Fruit fly (Drosophila melanogaster) whole organism, embryonic: ENCODE measurements around the gene CG14903.

ENCODE experiments used
- Adf1 ChIP-seq: fragments of 200-800 bp; sonication (Bioruptor generic); IDR thresholded peaks from 2 replicates; pipeline ENCODE4 v1.3.6; 2022; ENCODE audit warnings: missing biosample characterization, missing genetic modification characterization
- Antp ChIP-seq: fragments of 200-800 bp; sonication (Bioruptor generic); optimal IDR thresholded peaks from 3 replicates; lab custom pipeline; 2016; ENCODE audit warnings: missing biosample characterization, missing genetic modification characterization
- CG10979 ChIP-seq: fragments of 200-800 bp; sonication (Bioruptor generic); optimal IDR thresholded peaks from 2 replicates; lab custom pipeline; 2018; ENCODE audit warnings: missing biosample characterization, mild to moderate bottlenecking, missing genetic modification characterization, moderate library complexity
- CG12155 ChIP-seq: fragments of 200-800 bp; sonication (Bioruptor generic); optimal IDR thresholded peaks from 3 replicates; lab custom pipeline; 2016; ENCODE audit warnings: missing biosample characterization, missing genetic modification characterization
- CG2116 ChIP-seq: fragments of 200-800 bp; sonication (Bioruptor generic); optimal IDR thresholded peaks from 3 replicates; lab custom pipeline; 2018; ENCODE audit warnings: missing biosample characterization, mild to moderate bottlenecking, missing genetic modification characterization
- CG31365 ChIP-seq: fragments of 200-800 bp; sonication (Bioruptor generic); optimal IDR thresholded peaks from 2 replicates; lab custom pipeline; 2018; ENCODE audit warnings: missing biosample characterization, mild to moderate bottlenecking, missing genetic modification characterization
- CG34224 ChIP-seq: fragments of 200-800 bp; sonication (Bioruptor generic); IDR thresholded peaks from 3 replicates; pipeline ENCODE4 v1.3.6; 2022; ENCODE audit warnings: missing biosample characterization, missing genetic modification characterization; ENCODE audit not compliant: partially characterized antibody
- CG3838 ChIP-seq: fragments of 200-800 bp; sonication (Bioruptor generic); optimal IDR thresholded peaks from 3 replicates; lab custom pipeline; 2016; ENCODE audit warnings: missing biosample characterization, missing genetic modification characterization
- CG5180 ChIP-seq: fragments of 200-800 bp; sonication (Bioruptor generic); optimal IDR thresholded peaks from 3 replicates; lab custom pipeline; 2017; ENCODE audit warnings: missing biosample characterization, missing genetic modification characterization, mild to moderate bottlenecking, moderate library complexity, missing genetic modification reagents
- CG5953 ChIP-seq: fragments of 200-800 bp; sonication (Bioruptor generic); IDR thresholded peaks from 2 replicates; pipeline ENCODE4 v1.3.6; 2022; ENCODE audit warnings: missing biosample characterization, missing genetic modification characterization
- CG7271 ChIP-seq: fragments of 200-800 bp; sonication (Bioruptor generic); optimal IDR thresholded peaks from 2 replicates; lab custom pipeline; 2018; ENCODE audit warnings: missing biosample characterization, mild to moderate bottlenecking, missing genetic modification characterization, moderate library complexity
- CG8290 ChIP-seq, 3 experiments: fragments of 200-800 bp; sonication (Bioruptor generic); optimal IDR thresholded peaks; 2 replicates each; lab custom pipeline; 2016 to 2019; ENCODE audit warnings: missing biosample characterization in 3 of 3, missing genetic modification characterization in 3 of 3, mild to moderate bottlenecking in 2 of 3, moderate library complexity in 1 of 3
- CG9727 ChIP-seq: fragments of 200-800 bp; sonication (Bioruptor generic); optimal IDR thresholded peaks from 3 replicates; lab custom pipeline; 2017; ENCODE audit warnings: missing biosample characterization, mild to moderate bottlenecking, missing genetic modification characterization
- CkIIα-i1 ChIP-seq: fragments of 200-800 bp; sonication (Bioruptor generic); IDR thresholded peaks from 2 replicates; pipeline ENCODE4 v1.3.6; 2022; ENCODE audit warnings: missing biosample characterization, missing genetic modification characterization
- D19A ChIP-seq: fragments of 200-800 bp; optimal IDR thresholded peaks from 3 replicates; lab custom pipeline; 2019; ENCODE audit warnings: missing biosample characterization, mild to moderate bottlenecking, missing genetic modification characterization, moderate library complexity
- D19B ChIP-seq: fragments of 200-800 bp; sonication (Bioruptor generic); optimal IDR thresholded peaks from 2 replicates; lab custom pipeline; 2017; ENCODE audit warnings: missing biosample characterization, mild to moderate bottlenecking, missing genetic modification characterization
- Dip2 ChIP-seq: fragments of 200-800 bp; sonication (Bioruptor generic); IDR thresholded peaks from 2 replicates; pipeline ENCODE4 v1.3.6; 2022; ENCODE audit warnings: missing biosample characterization, missing genetic modification characterization
- Ets97D ChIP-seq: fragments of 200-800 bp; sonication (Bioruptor generic); optimal IDR thresholded peaks from 3 replicates; lab custom pipeline; 2016; ENCODE audit warnings: missing biosample characterization, missing genetic modification characterization
- Fer1 ChIP-seq: fragments of 200-800 bp; sonication (Bioruptor generic); optimal IDR thresholded peaks from 2 replicates; lab custom pipeline; 2017; ENCODE audit warnings: missing biosample characterization, mild to moderate bottlenecking, missing genetic modification characterization
- HLH4C ChIP-seq: fragments of 200-800 bp; sonication (Bioruptor generic); IDR thresholded peaks from 3 replicates; pipeline ENCODE4 v1.3.6; 2022; ENCODE audit warnings: missing biosample characterization, missing genetic modification characterization; ENCODE audit not compliant: partially characterized antibody
- Lim3 ChIP-seq: fragments of 200-800 bp; sonication (Bioruptor generic); IDR thresholded peaks from 2 replicates; pipeline ENCODE4 v1.3.6; 2022; ENCODE audit warnings: missing biosample characterization, missing genetic modification characterization
- Ravus ChIP-seq: fragments of 200-800 bp; sonication (Bioruptor generic); IDR thresholded peaks from 2 replicates; pipeline ENCODE4 v1.3.6; 2022; ENCODE audit warnings: missing biosample characterization, missing genetic modification characterization
- YL-1 ChIP-seq: fragments of 200-800 bp; sonication (Bioruptor generic); optimal IDR thresholded peaks from 3 replicates; lab custom pipeline; 2017; ENCODE audit warnings: missing biosample characterization, mild to moderate bottlenecking, missing genetic modification characterization
- al ChIP-seq: fragments of 200-800 bp; sonication (Bioruptor generic); IDR thresholded peaks from 2 replicates; pipeline ENCODE4 v1.3.6; 2022; ENCODE audit warnings: missing biosample characterization, missing genetic modification characterization
- ap ChIP-seq: fragments of 200-800 bp; sonication (Bioruptor generic); IDR thresholded peaks from 2 replicates; pipeline ENCODE4 v1.3.6; 2022; ENCODE audit warnings: missing biosample characterization, missing genetic modification characterization
- bbx ChIP-seq: fragments of 200-800 bp; sonication (Bioruptor generic); IDR thresholded peaks from 2 replicates; pipeline ENCODE4 v1.3.6; 2022; ENCODE audit warnings: missing biosample characterization, missing genetic modification characterization; ENCODE audit not compliant: partially characterized antibody
- chm ChIP-seq: fragments of 200-800 bp; sonication (Bioruptor generic); IDR thresholded peaks from 2 replicates; pipeline ENCODE4 v1.3.6; 2022; ENCODE audit warnings: missing biosample characterization, missing genetic modification characterization
- corto ChIP-seq: fragments of 200-800 bp; sonication (Bioruptor generic); optimal IDR thresholded peaks from 2 replicates; lab custom pipeline; 2016; ENCODE audit warnings: missing biosample characterization, mild to moderate bottlenecking, missing genetic modification characterization, moderate library complexity
- dpn ChIP-seq, 2 experiments: fragments of 200-800 bp; sonication (Bioruptor generic); optimal IDR thresholded peaks; 3 replicates each; lab custom pipeline; 2016; ENCODE audit warnings: missing biosample characterization in 2 of 2, missing genetic modification characterization in 2 of 2
- esg ChIP-seq: fragments of 200-800 bp; sonication (Bioruptor generic); conservative IDR thresholded peaks from 2 replicates; pipeline ENCODE4 v1.3.6; 2022; ENCODE audit warnings: missing biosample characterization, missing genetic modification characterization
- eyg ChIP-seq: fragments of 200-800 bp; sonication (Bioruptor generic); optimal IDR thresholded peaks from 3 replicates; lab custom pipeline; 2016; ENCODE audit warnings: missing biosample characterization, missing genetic modification characterization
- gcm2 ChIP-seq: fragments of 200-800 bp; sonication (Bioruptor generic); optimal IDR thresholded peaks from 2 replicates; lab custom pipeline; 2016; ENCODE audit warnings: missing biosample characterization, missing genetic modification characterization
- gem ChIP-seq: fragments of 200-800 bp; sonication (Bioruptor generic); optimal IDR thresholded peaks from 2 replicates; lab custom pipeline; 2019; ENCODE audit warnings: missing biosample characterization, mild to moderate bottlenecking, missing genetic modification characterization, moderate library complexity
- her ChIP-seq: fragments of 200-800 bp; sonication (Bioruptor generic); optimal IDR thresholded peaks from 2 replicates; lab custom pipeline; 2016; ENCODE audit warnings: missing biosample characterization, missing genetic modification characterization
- kni ChIP-seq: fragments of 200-800 bp; sonication (Bioruptor generic); optimal IDR thresholded peaks from 3 replicates; lab custom pipeline; 2017; ENCODE audit warnings: mild to moderate bottlenecking, missing biosample characterization, missing genetic modification reagents, missing genetic modification characterization
- knrl ChIP-seq: fragments of 200-800 bp; sonication (Bioruptor generic); IDR thresholded peaks from 3 replicates; pipeline ENCODE4 v1.3.6; 2022; ENCODE audit warnings: missing biosample characterization, missing genetic modification characterization; ENCODE audit not compliant: partially characterized antibody
- luna ChIP-seq: fragments of 200-800 bp; sonication (Bioruptor generic); optimal IDR thresholded peaks from 2 replicates; lab custom pipeline; 2016; ENCODE audit warnings: missing biosample characterization, missing genetic modification characterization
- maf-S ChIP-seq: fragments of 200-800 bp; sonication (Bioruptor generic); optimal IDR thresholded peaks from 2 replicates; lab custom pipeline; 2016; ENCODE audit warnings: missing biosample characterization, missing genetic modification characterization
- pnt ChIP-seq: fragments of 200-800 bp; sonication (Bioruptor generic); optimal IDR thresholded peaks from 3 replicates; lab custom pipeline; 2016; ENCODE audit warnings: missing biosample characterization, missing genetic modification characterization
- ranshi ChIP-seq: fragments of 200-800 bp; sonication (Bioruptor generic); IDR thresholded peaks from 2 replicates; pipeline ENCODE4 v1.3.6; 2022; ENCODE audit warnings: missing biosample characterization, missing genetic modification characterization
- sens ChIP-seq: fragments of 200-800 bp; sonication (Bioruptor generic); peaks from one replicate; lab custom pipeline; 2016; ENCODE audit warnings: missing biosample characterization, missing genetic modification characterization
- sens-2 ChIP-seq: fragments of 200-800 bp; sonication (Bioruptor generic); IDR thresholded peaks from 2 replicates; pipeline ENCODE4 v1.3.6; 2022; ENCODE audit warnings: missing biosample characterization, missing genetic modification characterization
- sim ChIP-seq: fragments of 200-800 bp; sonication (Bioruptor generic); IDR thresholded peaks from 2 replicates; pipeline ENCODE4 v1.3.6; 2022; ENCODE audit warnings: missing biosample characterization, missing genetic modification characterization
- sug ChIP-seq: fragments of 200-800 bp; optimal IDR thresholded peaks from 2 replicates; lab custom pipeline; 2019; ENCODE audit warnings: missing biosample characterization, mild to moderate bottlenecking, missing genetic modification characterization, moderate library complexity
- tgo ChIP-seq: fragments of 200-800 bp; sonication (Bioruptor generic); IDR thresholded peaks from 3 replicates; pipeline ENCODE4 v1.3.6; 2022; ENCODE audit warnings: missing biosample characterization, missing genetic modification characterization
- tio ChIP-seq: fragments of 200-800 bp; sonication (Bioruptor generic); optimal IDR thresholded peaks from 2 replicates; lab custom pipeline; 2017; ENCODE audit warnings: missing biosample characterization, missing genetic modification characterization, inconsistent platforms
- tll ChIP-seq, 2 experiments: fragments of 200-800 bp in 1 of 2; fragments of >200 bp in 1 of 2; sonication (Bioruptor generic) in 1 of 2; optimal IDR thresholded peaks; 2 replicates each; lab custom pipeline; 2017 to 2019; ENCODE audit warnings: missing biosample characterization in 2 of 2, missing genetic modification characterization in 2 of 2, mild to moderate bottlenecking in 1 of 2, moderate library complexity in 1 of 2
- ttk ChIP-seq: fragments of 200-800 bp; sonication (Bioruptor generic); IDR thresholded peaks from 2 replicates; pipeline ENCODE4 v2.1.2; 2022; ENCODE audit warnings: missing biosample characterization, missing genetic modification characterization
- yki ChIP-seq: fragments of >200 bp; optimal IDR thresholded peaks from 3 replicates; lab custom pipeline; 2018
- zen2 ChIP-seq: fragments of 200-800 bp; sonication (Bioruptor generic); IDR thresholded peaks from 3 replicates; pipeline ENCODE4 v1.3.6; 2022; ENCODE audit warnings: missing biosample characterization, missing genetic modification characterization; ENCODE audit not compliant: partially characterized antibody

The CG14903 gene

DNA sequence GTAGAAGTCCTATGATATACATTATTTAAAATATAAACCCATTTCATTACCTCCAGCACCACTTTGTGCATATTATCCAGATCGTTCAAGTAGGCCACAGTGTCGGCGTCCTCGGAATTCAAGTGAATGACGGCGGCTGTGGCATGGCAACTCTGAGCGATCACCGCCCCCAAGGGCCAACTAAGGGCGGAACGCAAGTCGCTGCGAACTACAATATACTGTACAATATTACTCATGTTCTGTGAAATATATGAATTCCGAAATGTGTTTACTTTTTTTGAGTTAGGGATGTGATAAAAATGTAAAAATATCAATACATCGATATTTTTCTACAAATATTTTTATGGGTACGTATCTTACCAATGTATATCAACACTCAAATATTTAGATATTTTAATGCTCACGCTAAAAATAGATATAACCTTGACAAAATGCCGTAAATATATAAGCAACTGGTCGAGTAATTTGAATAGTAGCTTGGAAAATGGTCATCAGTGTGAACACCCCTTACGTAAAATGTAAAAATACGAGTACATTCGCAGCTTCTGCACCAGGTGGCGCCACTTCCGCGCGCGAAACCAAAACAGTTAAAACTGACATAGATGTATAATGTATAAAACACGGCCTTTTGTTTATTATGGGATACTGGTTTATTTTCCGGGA lies at the start of gene CG14903:
Gene CG14903, minus strand, starts transcription at position 270 of the 663 bp plus-strand sequence.
- peak; percentile 39 for TF ChIP-seq Ets97D
- no peak for TF ChIP-seq sug (tag; lab: Kevin White, UChicago)
- no peak for TF ChIP-seq CG5953 (GFP tag; lab: Robert Waterston, UW)
- no peak for TF ChIP-seq maf-S
- peak; percentile 11 for TF ChIP-seq Antp (GFP tag; lab: Kevin White, UChicago)
- no peak for TF ChIP-seq sim (GFP tag; lab: Robert Waterston, UW)
- no peak; the same call in 1 of the 2 replicates for TF ChIP-seq ttk
- no peak for TF ChIP-seq Lim3
- peak; percentile 48 for TF ChIP-seq CG8290 (GFP tag; optimal IDR thresholded peaks at IDR 0.05; lab: Kevin White, UChicago)
- no peak for TF ChIP-seq CG8290 (tag; optimal IDR thresholded peaks at IDR 0.05; lab: Kevin White, UChicago)
- no peak for TF ChIP-seq ap (GFP tag; lab: Robert Waterston, UW)
- TF ChIP-seq Adf1 (GFP tag; lab: Robert Waterston, UW), result no peak
- peak; percentile 37 for TF ChIP-seq D19A (tag; lab: Kevin White, UChicago)
- TF ChIP-seq esg (GFP tag; lab: Robert Waterston, UW), result no peak
- TF ChIP-seq Dip2 (GFP tag; lab: Robert Waterston, UW), result peak; percentile 94
- TF ChIP-seq sens-2 (GFP tag; lab: Robert Waterston, UW), result no peak
- no peak for TF ChIP-seq CG3838 (GFP tag; lab: Kevin White, UChicago)
- peak; percentile 48 for TF ChIP-seq CG2116 (GFP tag; lab: Kevin White, UChicago)
- peak; percentile 51 for TF ChIP-seq bbx (GFP tag; lab: Robert Waterston, UW)
- TF ChIP-seq tio (GFP tag; lab: Kevin White, UChicago), result peak; percentile 34
- TF ChIP-seq CG9727 (GFP tag; lab: Kevin White, UChicago), result peak; percentile 44
- no peak for TF ChIP-seq CG5180 (GFP tag; lab: Kevin White, UChicago)
- TF ChIP-seq tgo (GFP tag; lab: Robert Waterston, UW), result no peak
- TF ChIP-seq sens, result peak; percentile 81
- no peak for TF ChIP-seq ranshi
- peak in 1 of 2 experiments; percentile 39 for TF ChIP-seq dpn (GFP tag; optimal IDR thresholded peaks at IDR 0.05; lab: Kevin White, UChicago)
- no peak for TF ChIP-seq CG7271
- 0 out of 3 replicates have a peak, but pooled peaks have one; percentile 33 for TF ChIP-seq CG34224 (GFP tag; lab: Robert Waterston, UW)
- TF ChIP-seq CG12155 (GFP tag; lab: Kevin White, UChicago), result peak; percentile 24
- no peak for TF ChIP-seq kni
- no peak for TF ChIP-seq YL-1 (GFP tag; lab: Kevin White, UChicago)
- no peak; the same call in 2 of the 3 replicates for TF ChIP-seq zen2 (GFP tag; lab: Robert Waterston, UW)
- TF ChIP-seq chm (GFP tag; lab: Robert Waterston, UW), result peak; percentile 15; the same call in 1 of the 2 replicates
- TF ChIP-seq CG31365 (tag; lab: Kevin White, UChicago), result no peak
- TF ChIP-seq CG10979 (tag; lab: Kevin White, UChicago), result no peak
- no peak for TF ChIP-seq eyg
- no peak for TF ChIP-seq D19B (GFP tag; lab: Kevin White, UChicago)
- no peak for TF ChIP-seq her (GFP tag; lab: Kevin White, UChicago)
- peak; percentile 19 for TF ChIP-seq pnt
- TF ChIP-seq gcm2 (GFP tag; lab: Kevin White, UChicago), result no peak
- TF ChIP-seq gem (tag; lab: Kevin White, UChicago), result peak; percentile 49
- TF ChIP-seq corto (GFP tag; lab: Kevin White, UChicago), result no peak
- TF ChIP-seq al (GFP tag; lab: Robert Waterston, UW), result no peak
- TF ChIP-seq Ravus (GFP tag; lab: Robert Waterston, UW), result no peak
- no peak for TF ChIP-seq CkIIα-i1
- peak; percentile 82 for TF ChIP-seq knrl (GFP tag; lab: Robert Waterston, UW)
- TF ChIP-seq tll (GFP tag; optimal IDR thresholded peaks at IDR 0.05; lab: Kevin White, UChicago), result no peak
- TF ChIP-seq yki (lab: Kevin White, UChicago), result no peak
- TF ChIP-seq HLH4C, result peak; percentile 56; the same call in 2 of the 3 replicates
- no peak for TF ChIP-seq luna (GFP tag; lab: Kevin White, UChicago)
- TF ChIP-seq Fer1 (GFP tag; lab: Kevin White, UChicago), result no peak
